Fruit fly (Drosophila melanogaster) whole organism, pupa: ENCODE measurements around the gene CG8564.

Experiments
- CG12605 ChIP-seq: fragments of 200-800 bp; sonication (Bioruptor generic); IDR thresholded peaks from 2 replicates; pipeline ENCODE4 v1.3.6; 2022; ENCODE audit warnings: missing biosample characterization, missing genetic modification characterization
- CG15710 ChIP-seq: fragments of 200-800 bp; sonication (Bioruptor generic); optimal IDR thresholded peaks from 2 replicates; lab custom pipeline; 2018; ENCODE audit warnings: missing biosample characterization, mild to moderate bottlenecking, missing genetic modification characterization, moderate library complexity
- CG17806 ChIP-seq: fragments of 200-800 bp; sonication (Bioruptor generic); optimal IDR thresholded peaks from 2 replicates; lab custom pipeline; 2018; ENCODE audit warnings: missing biosample characterization, mild to moderate bottlenecking, missing genetic modification characterization, moderate library complexity
- CG9948 ChIP-seq: fragments of 200-800 bp; sonication (Bioruptor generic); optimal IDR thresholded peaks from 2 replicates; lab custom pipeline; 2018; ENCODE audit warnings: missing biosample characterization, mild to moderate bottlenecking, missing genetic modification characterization, moderate library complexity
- fd96Ca ChIP-seq: fragments of 200-800 bp; sonication (Bioruptor generic); IDR thresholded peaks from 3 replicates; pipeline ENCODE4 v1.3.6; 2022; ENCODE audit warnings: missing biosample characterization, missing genetic modification characterization
- gl ChIP-seq: fragments of 200-800 bp; sonication (Bioruptor generic); optimal IDR thresholded peaks from 2 replicates; lab custom pipeline; 2018; ENCODE audit warnings: missing biosample characterization, mild to moderate bottlenecking, missing genetic modification characterization
- rn ChIP-seq: fragments of 200-800 bp; sonication (Bioruptor generic); IDR thresholded peaks from 2 replicates; pipeline ENCODE4 v1.3.6; 2022; ENCODE audit warnings: missing biosample characterization, missing genetic modification characterization

dm6 chr3L:7359827-7360323 is 27.8 kb downstream of the CG8564 start, which contains the start of gene pst:
- TF ChIP-seq CG12605 (GFP tag; lab: Robert Waterston, UW): peak; percentile 16; the same call in 1 of the 2 replicates
- TF ChIP-seq fd96Ca: no peak; the same call in 2 of the 3 replicates
- no peak for TF ChIP-seq CG17806 (tag; lab: Kevin White, UChicago)
- TF ChIP-seq CG9948 (tag; lab: Kevin White, UChicago): no peak
- TF ChIP-seq CG15710 (tag; lab: Kevin White, UChicago): peak; percentile 6
- no peak for TF ChIP-seq rn (GFP tag; lab: Robert Waterston, UW)
- TF ChIP-seq gl (tag; lab: Kevin White, UChicago): no peak
